Worm (Caenorhabditis elegans): ENCODE data around the gene K08B12.1.

ce11 chrV:6267237-6267812 is 8.2 kb downstream of the K08B12.1 start, which contains the start of gene mrck-1:
- peak; percentile 71 for TF ChIP-seq T22C8.4 (GFP tag; IDR thresholded peaks at IDR 0.05)
- peak; percentile 60; the same call in 1 of the 2 replicates for TF ChIP-seq ztf-29 (GFP tag; IDR thresholded peaks at IDR 0.05)
- TF ChIP-seq ref-1 (GFP tag; conservative IDR thresholded peaks at IDR 0.05) = peak; percentile 59
- TF ChIP-seq med-1 (GFP tag; optimal IDR thresholded peaks at IDR 0.05; ENCODE audit: insufficient read depth) = peak; percentile 53
- peak; percentile 94 for TF ChIP-seq cog-1 (tag; optimal IDR thresholded peaks at IDR 0.05)
- TF ChIP-seq ztf-23 (GFP tag; IDR thresholded peaks at IDR 0.05) = peak; percentile 87
- peak; percentile 61 for TF ChIP-seq klf-2 (GFP tag; conservative IDR thresholded peaks at IDR 0.05)
- peak; percentile 90 for TF ChIP-seq tab-1 (GFP tag; IDR thresholded peaks at IDR 0.05)

All from whole organism, midembryonic.